Comparison of ENCODE assay signal across 1 fruit fly cellular context in the genomic region with DNA sequence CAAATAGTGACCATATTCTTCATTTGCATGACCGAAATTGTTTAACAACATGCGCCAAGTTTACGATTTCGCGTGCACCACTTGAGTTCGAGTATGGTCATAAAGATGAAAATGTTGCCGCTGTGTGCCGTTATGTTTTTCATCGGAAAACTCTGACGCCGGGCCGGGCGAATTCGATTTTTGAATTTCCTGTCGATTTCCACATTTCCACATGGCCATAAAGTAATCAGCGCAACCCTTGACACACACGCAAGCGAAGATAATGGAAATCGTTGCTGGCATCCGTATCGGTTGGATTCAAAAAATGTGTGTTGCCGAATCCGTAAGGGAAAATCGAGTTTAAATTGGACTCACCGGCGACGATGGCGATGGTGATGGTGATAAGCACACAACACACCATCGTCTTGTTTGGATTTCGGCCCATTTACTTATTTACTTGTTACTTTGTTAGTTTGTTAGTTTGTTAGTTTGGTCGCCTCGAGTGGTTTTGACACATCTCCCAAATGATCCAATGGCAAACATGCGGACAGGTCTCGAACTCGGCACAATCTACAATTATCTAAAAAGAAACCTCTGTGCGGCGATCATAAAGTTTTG.
TF ChIP-seq lines count a peak whose summit lies in the region.

No protein-coding gene starts in this region.

TF ChIP-seq in whole organism, embryonic, 481 proteins besides CTCF, POLR2A, EP300 and RAD21 (continued from another document and continues in another):
- TF ChIP-seq Usf (GFP tag; optimal IDR thresholded peaks at IDR 0.05; lab: Kevin White, UChicago) (no peak), CG12219 (GFP tag; optimal IDR thresholded peaks at IDR 0.05; lab: Kevin White, UChicago) (peak; percentile 55), ken (GFP tag; IDR thresholded peaks at IDR 0.05; lab: Robert Waterston, UW) (no peak), CG14050 (GFP tag; IDR thresholded peaks at IDR 0.05; lab: Robert Waterston, UW) (peak; percentile 29; the same call in 2 of the 3 replicates), CG9215 (GFP tag; IDR thresholded peaks at IDR 0.05; lab: Robert Waterston, UW) (no peak), h (optimal IDR thresholded peaks at IDR 0.05; lab: Kevin White, UChicago) (no peak), CG11695 (GFP tag; IDR thresholded peaks at IDR 0.05; lab: Robert Waterston, UW) (peak; percentile 37; the same call in 1 of the 3 replicates), sug (tag; optimal IDR thresholded peaks at IDR 0.05; lab: Kevin White, UChicago) (peak; percentile 28), Hr78 (GFP tag; optimal IDR thresholded peaks at IDR 0.05; lab: Kevin White, UChicago) (peak in 1 of 2 experiments; percentile 72), CG10654 (GFP tag; optimal IDR thresholded peaks at IDR 0.05; lab: Kevin White, UChicago) (no peak), oc (tag; optimal IDR thresholded peaks at IDR 0.05; lab: Kevin White, UChicago) (peak; percentile 69), p53 (GFP tag; optimal IDR thresholded peaks at IDR 0.05; lab: Kevin White, UChicago) (no peak), cwo (GFP tag; optimal IDR thresholded peaks at IDR 0.05; lab: Kevin White, UChicago) (peak; percentile 7), ac (GFP tag; optimal IDR thresholded peaks at IDR 0.05; lab: Kevin White, UChicago) (peak; percentile 74), Meics (GFP tag; optimal IDR thresholded peaks at IDR 0.05; lab: Kevin White, UChicago) (peak; percentile 13), CG13894 (tag; optimal IDR thresholded peaks at IDR 0.05; lab: Kevin White, UChicago) (no peak), gcm (GFP tag; optimal IDR thresholded peaks at IDR 0.05; lab: Kevin White, UChicago) (peak; percentile 39), Tbp (GFP tag; optimal IDR thresholded peaks at IDR 0.05; lab: Kevin White, UChicago) (no peak), CG7271 (tag; optimal IDR thresholded peaks at IDR 0.05; lab: Kevin White, UChicago) (no peak), CG13424 (tag; optimal IDR thresholded peaks at IDR 0.05; lab: Kevin White, UChicago) (peak; percentile 36), eyg (GFP tag; optimal IDR thresholded peaks at IDR 0.05; lab: Kevin White, UChicago) (no peak), dmrt11E (tag; optimal IDR thresholded peaks at IDR 0.05; lab: Kevin White, UChicago) (peak; percentile 68), CG1832 (GFP tag; optimal IDR thresholded peaks at IDR 0.05; lab: Kevin White, UChicago) (no peak), bcd (GFP tag; optimal IDR thresholded peaks at IDR 0.05; lab: Kevin White, UChicago) (peak; percentile 28), CG8388 (GFP tag; optimal IDR thresholded peaks at IDR 0.05; lab: Kevin White, UChicago) (no peak), tap (tag; optimal IDR thresholded peaks at IDR 0.05; lab: Kevin White, UChicago) (peak; percentile 28), CkIIα-i1 (GFP tag; IDR thresholded peaks at IDR 0.05; lab: Robert Waterston, UW) (no peak), ash1 (GFP tag; optimal IDR thresholded peaks at IDR 0.05; lab: Kevin White, UChicago) (peak; percentile 20), sc (optimal IDR thresholded peaks at IDR 0.05; lab: Kevin White, UChicago) (no peak), sc (GFP tag; optimal IDR thresholded peaks at IDR 0.05; lab: Kevin White, UChicago) (peak; percentile 44), D (optimal IDR thresholded peaks at IDR 0.05; lab: Kevin White, UChicago) (no peak), D (GFP tag; optimal IDR thresholded peaks at IDR 0.05; lab: Kevin White, UChicago) (peak; percentile 37), danr (GFP tag; IDR thresholded peaks at IDR 0.05; lab: Robert Waterston, UW) (no peak), CG18619 (GFP tag; optimal IDR thresholded peaks at IDR 0.05; lab: Kevin White, UChicago) (peak; percentile 45), eve (GFP tag; optimal IDR thresholded peaks at IDR 0.05; lab: Kevin White, UChicago) (no peak), HLH4C (GFP tag; IDR thresholded peaks at IDR 0.05; lab: Robert Waterston, UW; ENCODE audit: partially characterized antibody) (no peak), H15 (GFP tag; IDR thresholded peaks at IDR 0.05; lab: Robert Waterston, UW) (no peak), CG3726 (GFP tag; IDR thresholded peaks at IDR 0.05; lab: Robert Waterston, UW) (no peak), lola (GFP tag; optimal IDR thresholded peaks at IDR 0.05; lab: Kevin White, UChicago) (peak in 1 of 3 experiments; percentile 22), wek (GFP tag; optimal IDR thresholded peaks at IDR 0.05; lab: Kevin White, UChicago) (peak; percentile 78), zfh2 (GFP tag; optimal IDR thresholded peaks at IDR 0.05; lab: Kevin White, UChicago) (no peak), sens-2 (GFP tag; IDR thresholded peaks at IDR 0.05; lab: Robert Waterston, UW) (no peak), CG7963 (GFP tag; IDR thresholded peaks at IDR 0.05; lab: Robert Waterston, UW; ENCODE audit: partially characterized antibody) (no peak), Dref (GFP tag; IDR thresholded peaks at IDR 0.05; lab: Robert Waterston, UW) (no peak), CG17328 (GFP tag; IDR thresholded peaks at IDR 0.05; lab: Robert Waterston, UW) (peak; percentile 48; the same call in 1 of the 2 replicates), lov (optimal IDR thresholded peaks at IDR 0.05; lab: Kevin White, UChicago) (no peak), lov (GFP tag; IDR thresholded peaks at IDR 0.05; lab: Robert Waterston, UW) (no peak), CG16815 (GFP tag; optimal IDR thresholded peaks at IDR 0.05; lab: Kevin White, UChicago) (peak; percentile 2), CG15601 (tag; optimal IDR thresholded peaks at IDR 0.05; lab: Kevin White, UChicago) (peak; percentile 50), salm (tag; optimal IDR thresholded peaks at IDR 0.05; lab: Kevin White, UChicago) (peak; percentile 46), otp (GFP tag; IDR thresholded peaks at IDR 0.05; lab: Robert Waterston, UW) (peak; percentile 66; the same call in 2 of the 3 replicates), CG3281 (GFP tag; optimal IDR thresholded peaks at IDR 0.05; lab: Kevin White, UChicago) (no peak), CG16813 (GFP tag; IDR thresholded peaks at IDR 0.05; lab: Robert Waterston, UW; ENCODE audit: partially characterized antibody) (no peak), Blimp-1 (GFP tag; optimal IDR thresholded peaks at IDR 0.05; lab: Kevin White, UChicago) (peak; percentile 41), tx (GFP tag; optimal IDR thresholded peaks at IDR 0.05; lab: Kevin White, UChicago) (no peak), HLHmδ (GFP tag; optimal IDR thresholded peaks at IDR 0.05; lab: Kevin White, UChicago) (peak; percentile 65), CG14014 (GFP tag; IDR thresholded peaks at IDR 0.05; lab: Robert Waterston, UW) (peak; percentile 40; the same call in 1 of the 2 replicates), CG10979 (tag; optimal IDR thresholded peaks at IDR 0.05; lab: Kevin White, UChicago) (peak; percentile 40), nau (GFP tag; optimal IDR thresholded peaks at IDR 0.05; lab: Kevin White, UChicago) (peak; percentile 37), Sox100B (GFP tag; optimal IDR thresholded peaks at IDR 0.05; lab: Kevin White, UChicago) (peak; percentile 45), CG10543 (GFP tag; optimal IDR thresholded peaks at IDR 0.05; lab: Kevin White, UChicago) (peak; percentile 57), Lhr (GFP tag; optimal IDR thresholded peaks at IDR 0.05; lab: Kevin White, UChicago) (peak; percentile 31), ci (GFP tag; IDR thresholded peaks at IDR 0.05; lab: Robert Waterston, UW) (peak; percentile 83), Jarid2 (GFP tag; optimal IDR thresholded peaks at IDR 0.05; lab: Kevin White, UChicago) (peak; percentile 3), CG2199 (GFP tag; IDR thresholded peaks at IDR 0.05; lab: Robert Waterston, UW) (peak; percentile 73; the same call in 2 of the 3 replicates), PHDP (tag; optimal IDR thresholded peaks at IDR 0.05; lab: Kevin White, UChicago) (peak; percentile 46), Hey (tag; optimal IDR thresholded peaks at IDR 0.05; lab: Kevin White, UChicago) (peak; percentile 29), CG2712 (tag; optimal IDR thresholded peaks at IDR 0.05; lab: Kevin White, UChicago) (peak; percentile 41), NC2β (GFP tag; optimal IDR thresholded peaks at IDR 0.05; lab: Kevin White, UChicago) (peak; percentile 41), croc (GFP tag; conservative IDR thresholded peaks at IDR 0.05; lab: Robert Waterston, UW) (no peak), CG12071 (GFP tag; optimal IDR thresholded peaks at IDR 0.05; lab: Kevin White, UChicago) (peak; percentile 48), CG18262 (tag; optimal IDR thresholded peaks at IDR 0.05; lab: Kevin White, UChicago) (peak; percentile 52), CG1792 (GFP tag; optimal IDR thresholded peaks at IDR 0.05; lab: Kevin White, UChicago) (no peak), hb (GFP tag; IDR thresholded peaks at IDR 0.05; lab: Robert Waterston, UW; ENCODE audit: partially characterized antibody) (no peak), TFAM (GFP tag; optimal IDR thresholded peaks at IDR 0.05; lab: Kevin White, UChicago) (peak; percentile 24), Nf-YA (GFP tag; IDR thresholded peaks at IDR 0.05; lab: Robert Waterston, UW) (0 out of 2 replicates have a peak, but pooled peaks have one; percentile 28), CG1647 (GFP tag; optimal IDR thresholded peaks at IDR 0.05; lab: Kevin White, UChicago) (no peak), Hsf (GFP tag; optimal IDR thresholded peaks at IDR 0.05; lab: Kevin White, UChicago) (no peak), ewg (GFP tag; optimal IDR thresholded peaks at IDR 0.05; lab: Kevin White, UChicago) (peak; percentile 45), Deaf1 (tag; optimal IDR thresholded peaks at IDR 0.05; lab: Kevin White, UChicago) (no peak), CG8924 (tag; optimal IDR thresholded peaks at IDR 0.05; lab: Kevin White, UChicago) (peak; percentile 27), CG15011 (GFP tag; optimal IDR thresholded peaks at IDR 0.05; lab: Kevin White, UChicago) (peak; percentile 10), stwl (tag; optimal IDR thresholded peaks at IDR 0.05; lab: Kevin White, UChicago) (peak; percentile 2), HmgD (GFP tag; optimal IDR thresholded peaks at IDR 0.05; lab: Kevin White, UChicago) (no peak), CG8281 (tag; optimal IDR thresholded peaks at IDR 0.05; lab: Kevin White, UChicago) (no peak), lilli (GFP tag; optimal IDR thresholded peaks at IDR 0.05; lab: Kevin White, UChicago) (no peak), hkb (optimal IDR thresholded peaks at IDR 0.05; lab: Kevin White, UChicago) (no peak), hkb (GFP tag; IDR thresholded peaks at IDR 0.05; lab: Robert Waterston, UW) (peak; percentile 51; the same call in 1 of the 2 replicates), Xrp1 (GFP tag; IDR thresholded peaks at IDR 0.05; lab: Robert Waterston, UW) (peak; percentile 76), Mes4 (GFP tag; optimal IDR thresholded peaks at IDR 0.05; lab: Kevin White, UChicago) (peak; percentile 51), CG10431 (GFP tag; optimal IDR thresholded peaks at IDR 0.05; lab: Kevin White, UChicago) (peak; percentile 33), CG17359 (tag; optimal IDR thresholded peaks at IDR 0.05; lab: Kevin White, UChicago) (peak; percentile 71), kni (GFP tag; optimal IDR thresholded peaks at IDR 0.05; lab: Kevin White, UChicago) (peak; percentile 52), org-1 (GFP tag; optimal IDR thresholded peaks at IDR 0.05; lab: Kevin White, UChicago) (peak; percentile 38), CG4730 (GFP tag; IDR thresholded peaks at IDR 0.05; lab: Robert Waterston, UW) (no peak), Bgb (GFP tag; IDR thresholded peaks at IDR 0.05; lab: Robert Waterston, UW; ENCODE audit: partially characterized antibody) (no peak), D19A (tag; optimal IDR thresholded peaks at IDR 0.05; lab: Kevin White, UChicago) (peak; percentile 41), CG15696 (tag; optimal IDR thresholded peaks at IDR 0.05; lab: Kevin White, UChicago) (peak; percentile 78), CG13624 (GFP tag; optimal IDR thresholded peaks at IDR 0.05; lab: Kevin White, UChicago) (no peak), unc-4 (GFP tag; IDR thresholded peaks at IDR 0.05; lab: Robert Waterston, UW; ENCODE audit: partially characterized antibody) (no peak), onecut (GFP tag; IDR thresholded peaks at IDR 0.05; lab: Robert Waterston, UW) (peak; percentile 53; the same call in 1 of the 2 replicates), seq (GFP tag; IDR thresholded peaks at IDR 0.05; lab: Robert Waterston, UW) (peak; percentile 9; the same call in 1 of the 2 replicates), Spps (tag; optimal IDR thresholded peaks at IDR 0.05; lab: Kevin White, UChicago) (peak; percentile 16), CG18764 (GFP tag; optimal IDR thresholded peaks at IDR 0.05; lab: Kevin White, UChicago) (no peak), jumu (GFP tag; optimal IDR thresholded peaks at IDR 0.05; lab: Kevin White, UChicago) (no peak), Gug (GFP tag; IDR thresholded peaks at IDR 0.05; lab: Robert Waterston, UW) (no peak), CG14710 (tag; optimal IDR thresholded peaks at IDR 0.05; lab: Kevin White, UChicago) (peak; percentile 41), CG5953 (GFP tag; IDR thresholded peaks at IDR 0.05; lab: Robert Waterston, UW) (0 out of 2 replicates have a peak, but pooled peaks have one; percentile 37), CG2875 (GFP tag; optimal IDR thresholded peaks at IDR 0.05; lab: Kevin White, UChicago) (peak; percentile 80), CG6689 (GFP tag; IDR thresholded peaks at IDR 0.05; lab: Robert Waterston, UW) (peak; percentile 25; the same call in 1 of the 2 replicates), sim (GFP tag; IDR thresholded peaks at IDR 0.05; lab: Robert Waterston, UW) (no peak), CG15479 (GFP tag; optimal IDR thresholded peaks at IDR 0.05; lab: Kevin White, UChicago) (peak; percentile 52), CG7357 (GFP tag; IDR thresholded peaks at IDR 0.05; lab: Robert Waterston, UW) (no peak), grau (tag; optimal IDR thresholded peaks at IDR 0.05; lab: Kevin White, UChicago) (peak; percentile 2), CG14860 (GFP tag; IDR thresholded peaks at IDR 0.05; lab: Robert Waterston, UW; ENCODE audit: partially characterized antibody) (no peak), CrebB (tag; optimal IDR thresholded peaks at IDR 0.05; lab: Kevin White, UChicago) (peak; percentile 60), Med (GFP tag; lab: Kevin White, UChicago) (peak; percentile 83), sr (GFP tag; IDR thresholded peaks at IDR 0.05; lab: Robert Waterston, UW) (0 out of 3 replicates have a peak, but pooled peaks have one; percentile 26), CG4360 (GFP tag; IDR thresholded peaks at IDR 0.05; lab: Robert Waterston, UW) (no peak), CG4424 (GFP tag; optimal IDR thresholded peaks at IDR 0.05; lab: Kevin White, UChicago) (no peak), ab (GFP tag; optimal IDR thresholded peaks at IDR 0.05; lab: Kevin White, UChicago) (no peak), tgo (GFP tag; IDR thresholded peaks at IDR 0.05; lab: Robert Waterston, UW) (no peak), CG18599 (GFP tag; optimal IDR thresholded peaks at IDR 0.05; lab: Kevin White, UChicago) (peak; percentile 39), ind (GFP tag; optimal IDR thresholded peaks at IDR 0.05; lab: Kevin White, UChicago) (no peak)
